Worm (Caenorhabditis elegans) whole organism, L2 larva: ENCODE measurements around the gene mtm-9.

Source experiments
- F13H6.1 ChIP-seq: sonication (generic microtip); optimal IDR thresholded peaks from 2 replicates; lab custom pipeline; 2016; ENCODE audit warnings: missing genetic modification characterization, missing compliant biosample characterization
- ama-1 ChIP-seq: fragments of 150-350 bp; optimal IDR thresholded peaks from 2 replicates; lab custom pipeline; 2018; ENCODE audit warnings: inconsistent platforms
- ceh-82 ChIP-seq: fragments of 150-350 bp; optimal IDR thresholded peaks from 2 replicates; lab custom pipeline; 2014; ENCODE audit warnings: missing biosample characterization, missing genetic modification characterization
- elt-1 ChIP-seq: fragments of 150-350 bp; optimal IDR thresholded peaks from 2 replicates; lab custom pipeline; 2014; ENCODE audit warnings: missing biosample characterization, missing genetic modification characterization
- nhr-11 ChIP-seq: fragments of 150-350 bp; optimal IDR thresholded peaks from 2 replicates; lab custom pipeline; 2014; ENCODE audit warnings: missing biosample characterization, missing genetic modification characterization
- skn-1 ChIP-seq: sonication (generic microtip); optimal IDR thresholded peaks from 2 replicates; lab custom pipeline; 2017; ENCODE audit warnings: missing biosample characterization, missing genetic modification characterization
- unc-39 ChIP-seq: fragments of 150-350 bp; optimal IDR thresholded peaks from 2 replicates; lab custom pipeline; 2014; ENCODE audit warnings: missing biosample characterization, missing genetic modification characterization
- zag-1 ChIP-seq: fragments of 150-350 bp; optimal IDR thresholded peaks from 2 replicates; lab custom pipeline; 2014; ENCODE audit warnings: missing biosample characterization, missing genetic modification characterization
- ztf-4 ChIP-seq: fragments of 150-350 bp; optimal IDR thresholded peaks from 2 replicates; lab custom pipeline; 2014; ENCODE audit warnings: missing biosample characterization, missing genetic modification characterization

ce11 chrV:3761829-3762228 lies 18.5 kb downstream of the mtm-9 start:
- TF ChIP-seq ama-1 (lab: Kevin White, UChicago): no peak
- no peak for TF ChIP-seq unc-39
- no peak for TF ChIP-seq F13H6.1 (tag; lab: Kevin White, UChicago)
- no peak for TF ChIP-seq zag-1 (tag; lab: Kevin White, UChicago)
- no peak for TF ChIP-seq ztf-4 (tag; lab: Kevin White, UChicago)
- TF ChIP-seq skn-1 (tag; lab: Kevin White, UChicago): no peak
- TF ChIP-seq elt-1: no peak
- no peak for TF ChIP-seq nhr-11 (tag; lab: Kevin White, UChicago)
- TF ChIP-seq ceh-82 (tag; lab: Kevin White, UChicago): no peak
